Worm (Caenorhabditis elegans) whole organism, young adult: ENCODE data around the gene cyp-14A1.
A peak's percentile ranks its signal among the peaks of the same experiment; 100 is the strongest.

ENCODE experiments used
- B0336.3 ChIP-seq: fragments of 200-800 bp; sonication (Bioruptor generic); IDR thresholded peaks from 2 replicates; pipeline ENCODE4 v1.3.6; 2022; ENCODE audit warnings: missing genetic modification characterization, missing compliant biosample characterization
- F23B12.7 ChIP-seq: sonication (generic microtip); optimal IDR thresholded peaks from 2 replicates; lab custom pipeline; 2017; ENCODE audit warnings: missing genetic modification characterization, mild to moderate bottlenecking, missing compliant biosample characterization, antibody characterized with exemption, moderate library complexity; ENCODE audit not compliant: insufficient read depth
- F37B4.10 ChIP-seq: fragments of 200-800 bp; sonication (Bioruptor generic); IDR thresholded peaks from 2 replicates; pipeline ENCODE4 v1.3.6; 2022; ENCODE audit warnings: missing genetic modification characterization, missing compliant biosample characterization
- F55B11.4 ChIP-seq: sonication (generic microtip); optimal IDR thresholded peaks from 2 replicates; lab custom pipeline; 2016; ENCODE audit warnings: missing compliant biosample characterization, missing genetic modification characterization, borderline replicate concordance; ENCODE audit not compliant: insufficient read depth
- K12H6.12 ChIP-seq: fragments of 200-800 bp; sonication (Bioruptor generic); optimal IDR thresholded peaks from 2 replicates; lab custom pipeline; 2018; ENCODE audit warnings: mild to moderate bottlenecking, missing genetic modification characterization, missing compliant biosample characterization
- Y79H2A.3 ChIP-seq: fragments of 200-800 bp; sonication (Bioruptor generic); conservative IDR thresholded peaks from 2 replicates; pipeline ENCODE4 v1.3.6; 2022; ENCODE audit warnings: missing genetic modification reagents, missing genetic modification characterization, missing compliant biosample characterization
- ZK185.1 ChIP-seq: sonication (generic microtip); optimal IDR thresholded peaks from 2 replicates; lab custom pipeline; 2016; ENCODE audit warnings: mild to moderate bottlenecking, missing genetic modification characterization, missing compliant biosample characterization; ENCODE audit not compliant: poor library complexity, severe bottlenecking
- atf-7 ChIP-seq: sonication (generic microtip); optimal IDR thresholded peaks from 2 replicates; lab custom pipeline; 2017; ENCODE audit warnings: mild to moderate bottlenecking, missing genetic modification characterization, missing compliant biosample characterization
- cebp-1 ChIP-seq, 2 experiments: fragments of 200-800 bp in 1 of 2; sonication (Bioruptor generic) in 1 of 2; sonication (generic microtip) in 1 of 2; IDR thresholded peaks in 1 of 2; optimal IDR thresholded peaks in 1 of 2; 2 replicates each; pipeline versions ENCODE4 v1.3.6 to Lab custom; 2017 to 2022; ENCODE audit warnings: missing compliant biosample characterization in 2 of 2, missing genetic modification characterization in 2 of 2, mild to moderate bottlenecking in 1 of 2, missing genetic modification reagents in 1 of 2, moderate library complexity in 1 of 2
- ceh-27 ChIP-seq: fragments of 200-800 bp; sonication (Bioruptor generic); optimal IDR thresholded peaks from 2 replicates; lab custom pipeline; 2018; ENCODE audit warnings: mild to moderate bottlenecking, missing genetic modification characterization, moderate library complexity, missing compliant biosample characterization
- ceh-40 ChIP-seq: fragments of 200-800 bp; sonication (Bioruptor generic); IDR thresholded peaks from 2 replicates; pipeline ENCODE4 v1.3.6; 2022; ENCODE audit warnings: missing genetic modification characterization, missing compliant biosample characterization
- dox-1 ChIP-seq: fragments of 200-800 bp; sonication (Bioruptor generic); IDR thresholded peaks from 2 replicates; pipeline ENCODE4 v1.3.6; 2022; ENCODE audit warnings: missing genetic modification reagents, missing genetic modification characterization, missing compliant biosample characterization
- ekl-4 ChIP-seq: fragments of 200-800 bp; sonication (Bioruptor generic); IDR thresholded peaks from 2 replicates; pipeline ENCODE4 v1.3.6; 2022; ENCODE audit warnings: missing genetic modification reagents, missing genetic modification characterization, missing compliant biosample characterization
- ets-4 ChIP-seq: fragments of 200-800 bp; sonication (Bioruptor generic); optimal IDR thresholded peaks from 2 replicates; lab custom pipeline; 2018; ENCODE audit warnings: mild to moderate bottlenecking, missing genetic modification characterization, missing compliant biosample characterization
- hmg-1.2 ChIP-seq: fragments of 200-800 bp; sonication (Bioruptor generic); IDR thresholded peaks from 2 replicates; pipeline ENCODE4 v1.3.6; 2022; ENCODE audit warnings: missing genetic modification reagents, missing genetic modification characterization, missing compliant biosample characterization
- let-526 ChIP-seq: fragments of 200-800 bp; sonication (Bioruptor generic); IDR thresholded peaks from 2 replicates; pipeline ENCODE4 v1.3.6; 2022; ENCODE audit warnings: missing genetic modification reagents, missing genetic modification characterization, missing compliant biosample characterization
- let-607 ChIP-seq, 2 experiments: fragments of 200-800 bp in 1 of 2; sonication (Bioruptor generic) in 1 of 2; sonication (generic microtip) in 1 of 2; optimal IDR thresholded peaks; 2 replicates each; lab custom pipeline; 2016 to 2018; ENCODE audit warnings: mild to moderate bottlenecking in 2 of 2, missing compliant biosample characterization in 2 of 2, missing genetic modification characterization in 2 of 2, moderate library complexity in 2 of 2, missing genotype in 1 of 2
- lin-40 ChIP-seq: sonication (generic microtip); optimal IDR thresholded peaks from 2 replicates; lab custom pipeline; 2016; ENCODE audit warnings: missing genetic modification characterization, mild to moderate bottlenecking, missing compliant biosample characterization, missing genotype, missing genetic modification reagents
- nhr-179 ChIP-seq: sonication (generic microtip); optimal IDR thresholded peaks from 2 replicates; lab custom pipeline; 2016; ENCODE audit warnings: mild to moderate bottlenecking, missing genetic modification characterization, missing compliant biosample characterization
- nhr-27 ChIP-seq: fragments of 200-800 bp; sonication (Bioruptor generic); optimal IDR thresholded peaks from 2 replicates; lab custom pipeline; 2018; ENCODE audit warnings: mild to moderate bottlenecking, missing genetic modification characterization, moderate library complexity, missing compliant biosample characterization
- nhr-80 ChIP-seq: sonication (generic microtip); optimal IDR thresholded peaks from 2 replicates; lab custom pipeline; 2016; ENCODE audit warnings: missing genetic modification characterization, missing compliant biosample characterization
- pha-4 ChIP-seq: fragments of 150-350 bp; sonication (generic microtip); optimal IDR thresholded peaks from 2 replicates; lab custom pipeline; 2014; ENCODE audit warnings: missing biosample characterization, missing genetic modification reagents, missing genetic modification characterization
- repo-1 ChIP-seq: sonication (generic microtip); optimal IDR thresholded peaks from 2 replicates; lab custom pipeline; 2017; ENCODE audit warnings: mild to moderate bottlenecking, missing genetic modification characterization, missing compliant biosample characterization
- snpc-3.4 ChIP-seq: sonication (generic microtip); optimal IDR thresholded peaks from 2 replicates; lab custom pipeline; 2017; ENCODE audit warnings: missing genetic modification characterization, mild to moderate bottlenecking, missing compliant biosample characterization, antibody characterized with exemption, moderate library complexity, missing genotype, missing genetic modification reagents
- somi-1 ChIP-seq: fragments of 200-800 bp; sonication (Bioruptor generic); optimal IDR thresholded peaks from 2 replicates; lab custom pipeline; 2018; ENCODE audit warnings: mild to moderate bottlenecking, missing genetic modification characterization, missing compliant biosample characterization
- tbp1 ChIP-seq: fragments of 200-800 bp; sonication (Bioruptor generic); optimal IDR thresholded peaks from 2 replicates; lab custom pipeline; 2018; ENCODE audit warnings: mild to moderate bottlenecking, missing genetic modification characterization, missing compliant biosample characterization
- unc-62 ChIP-seq: fragments of 150-350 bp; optimal IDR thresholded peaks from 2 replicates; lab custom pipeline; 2014; ENCODE audit warnings: missing biosample characterization, missing genetic modification reagents, missing genetic modification characterization
- ztf-22 ChIP-seq: fragments of 200-800 bp; sonication (Bioruptor generic); optimal IDR thresholded peaks from 2 replicates; lab custom pipeline; 2018; ENCODE audit warnings: mild to moderate bottlenecking, missing genetic modification characterization, moderate library complexity, missing compliant biosample characterization
- ztf-3 ChIP-seq: fragments of 200-800 bp; sonication (Bioruptor generic); optimal IDR thresholded peaks from 2 replicates; lab custom pipeline; 2018; ENCODE audit warnings: mild to moderate bottlenecking, missing genetic modification characterization, missing compliant biosample characterization

cyp-14A1 gene

ce11 chrX:13257577-13257976 is 9.6 kb downstream of the cyp-14A1 start, which contains the start of gene K08H2.10:
Gene K08H2.10, plus strand, starts transcription at chrX:13257806.
- peak; percentile 68 for TF ChIP-seq ets-4
- TF ChIP-seq F55B11.4 (tag; lab: Kevin White, UChicago): no peak
- peak in 1 of 2 experiments; percentile 30 for TF ChIP-seq let-607 (tag; optimal IDR thresholded peaks at IDR 0.05; lab: Kevin White, UChicago)
- TF ChIP-seq ztf-22 (GFP tag; lab: Kevin White, UChicago): peak; percentile 2
- TF ChIP-seq F23B12.7 (tag; lab: Kevin White, UChicago): no peak
- TF ChIP-seq nhr-80: peak; percentile 93
- peak; percentile 33 for TF ChIP-seq tbp1 (GFP tag; lab: Kevin White, UChicago)
- peak; percentile 21 for TF ChIP-seq unc-62

DNA sequence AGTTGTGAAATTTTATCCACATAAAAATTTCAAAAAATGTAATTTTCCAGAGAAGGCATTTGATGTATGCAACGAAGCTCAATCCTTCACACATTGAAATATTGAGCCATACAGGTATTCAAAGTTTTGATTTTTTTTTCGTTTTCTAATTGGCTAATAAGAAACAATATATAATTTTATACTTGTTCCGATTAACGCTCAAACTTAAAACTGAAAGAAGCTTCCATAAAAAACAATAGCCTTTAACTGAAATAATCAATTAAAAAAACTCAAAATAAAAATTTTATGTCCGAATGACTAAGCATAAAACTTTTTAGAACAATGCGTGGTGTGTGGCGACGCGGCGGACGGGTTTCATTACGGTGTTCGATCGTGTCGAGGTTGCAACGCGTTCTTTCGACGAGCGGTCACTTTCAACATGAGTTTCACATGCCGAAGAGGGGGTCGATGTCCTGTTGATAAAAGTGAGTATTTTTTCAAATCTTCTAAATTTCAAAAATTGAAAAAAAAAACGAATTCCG is 15.2 kb downstream of the cyp-14A1 start, which contains the start of gene nhr-32:
nhr-32 (plus strand) TSS at position 51 of the 521 bp plus-strand sequence.
- TF ChIP-seq ztf-3 (no peak), nhr-179 (tag; lab: Kevin White, UChicago) (no peak), ceh-40 (GFP tag; lab: Robert Waterston, UW) (no peak), F37B4.10 (no peak), Y79H2A.3 (GFP tag; lab: Robert Waterston, UW) (no peak)

ce11 chrX:13251354-13251843 is 15.8 kb downstream of the cyp-14A1 start:
- TF ChIP-seq Y79H2A.3 (GFP tag; lab: Robert Waterston, UW) (no peak), nhr-80 (peak; percentile 74), tbp1 (GFP tag; lab: Kevin White, UChicago) (peak; percentile 25), cebp-1 (GFP tag; IDR thresholded peaks at IDR 0.05; lab: Robert Waterston, UW) (no peak), cebp-1 (tag; optimal IDR thresholded peaks at IDR 0.05; lab: Kevin White, UChicago) (peak; percentile 60), snpc-3.4 (tag; lab: Kevin White, UChicago) (no peak), ceh-27 (GFP tag; lab: Kevin White, UChicago) (peak; percentile 74), K12H6.12 (tag; lab: Kevin White, UChicago) (peak; percentile 61), hmg-1.2 (GFP tag; lab: Robert Waterston, UW) (peak; percentile 71; the same call in 1 of the 2 replicates), lin-40 (tag; lab: Kevin White, UChicago) (peak; percentile 48), B0336.3 (GFP tag; lab: Robert Waterston, UW) (0 out of 2 replicates have a peak, but pooled peaks have one; percentile 24)

ce11 chrX:13250163-13250562 is 17.0 kb downstream of the cyp-14A1 start:
- TF ChIP-seq snpc-3.4 (tag; lab: Kevin White, UChicago) (peak; percentile 12), ztf-22 (GFP tag; lab: Kevin White, UChicago) (no peak), tbp1 (GFP tag; lab: Kevin White, UChicago) (peak; percentile 12), B0336.3 (GFP tag; lab: Robert Waterston, UW) (peak; percentile 60; the same call in 1 of the 2 replicates), atf-7 (tag; lab: Kevin White, UChicago) (peak; percentile 38), cebp-1 (GFP tag; IDR thresholded peaks at IDR 0.05; lab: Robert Waterston, UW) (0 out of 2 replicates have a peak, but pooled peaks have one; percentile 21), cebp-1 (tag; optimal IDR thresholded peaks at IDR 0.05; lab: Kevin White, UChicago) (peak; percentile 45), ekl-4 (GFP tag; lab: Robert Waterston, UW) (no peak), pha-4 (tag; lab: Kevin White, UChicago) (peak; percentile 90), nhr-80 (peak; percentile 89), let-526 (GFP tag; lab: Robert Waterston, UW) (0 out of 2 replicates have a peak, but pooled peaks have one; percentile 18), dox-1 (peak; percentile 38; the same call in 1 of the 2 replicates), ZK185.1 (peak; percentile 30), repo-1 (tag; lab: Kevin White, UChicago) (peak; percentile 16), somi-1 (GFP tag; lab: Kevin White, UChicago) (no peak), lin-40 (tag; lab: Kevin White, UChicago) (peak; percentile 31), nhr-27 (tag; lab: Kevin White, UChicago) (no peak)
